Worm (Caenorhabditis elegans) whole organism, L4 larva: ENCODE measurements around the gene cTel55X.1.

Experiments used
- D1046.2 ChIP-seq: fragments of 200-800 bp; sonication (Bioruptor generic); IDR thresholded peaks from 2 replicates; pipeline ENCODE4 v1.3.6; 2022; ENCODE audit warnings: missing genetic modification characterization, missing compliant biosample characterization
- F49E8.2 ChIP-seq: sonication (generic microtip); optimal IDR thresholded peaks from 2 replicates; lab custom pipeline; 2016; ENCODE audit warnings: missing compliant biosample characterization, mild to moderate bottlenecking, missing genetic modification characterization, borderline replicate concordance
- T20F7.1 ChIP-seq: fragments of 200-800 bp; sonication (Bioruptor generic); optimal IDR thresholded peaks from 2 replicates; lab custom pipeline; 2018; ENCODE audit warnings: mild to moderate bottlenecking, missing genetic modification characterization, missing compliant biosample characterization
- T26A8.4 ChIP-seq: fragments of 200-800 bp; sonication (Bioruptor generic); IDR thresholded peaks from 2 replicates; pipeline ENCODE4 v1.3.6; 2022; ENCODE audit warnings: missing genetic modification characterization, missing compliant biosample characterization
- Y48G9A.11 ChIP-seq: fragments of 200-800 bp; sonication (Bioruptor generic); IDR thresholded peaks from 2 replicates; pipeline ENCODE4 v1.3.6; 2022; ENCODE audit warnings: missing genetic modification reagents, missing genetic modification characterization, missing compliant biosample characterization
- aha-1 ChIP-seq: fragments of 150-350 bp; peaks from one replicate; lab custom pipeline; 2014; ENCODE audit warnings: missing biosample characterization, missing genetic modification characterization
- aly-2 ChIP-seq: sonication (generic microtip); optimal IDR thresholded peaks from 2 replicates; lab custom pipeline; 2018; ENCODE audit warnings: missing biosample characterization, missing genetic modification characterization
- attf-4 ChIP-seq: sonication (generic microtip); optimal IDR thresholded peaks from 3 replicates; lab custom pipeline; 2017; ENCODE audit warnings: missing biosample characterization, missing genetic modification characterization
- daf-16 ChIP-seq, 3 experiments: sonication (generic microtip); optimal IDR thresholded peaks; 2 replicates each; lab custom pipeline; 2016 to 2017; ENCODE audit warnings: missing genetic modification characterization in 3 of 3, missing genetic modification reagents in 3 of 3, mild to moderate bottlenecking in 2 of 3, missing compliant biosample characterization in 2 of 3, missing biosample characterization in 1 of 3, moderate library complexity in 1 of 3
- daf-8 ChIP-seq: fragments of 200-800 bp; sonication (Bioruptor generic); IDR thresholded peaks from 2 replicates; pipeline ENCODE4 v1.3.6; 2022; ENCODE audit warnings: missing genetic modification characterization, missing compliant biosample characterization
- dmd-6 ChIP-seq: fragments of 200-800 bp; sonication (Bioruptor generic); IDR thresholded peaks from 2 replicates; pipeline ENCODE4 v1.3.6; 2022; ENCODE audit warnings: missing genetic modification reagents, missing genetic modification characterization, missing compliant biosample characterization
- dve-1 ChIP-seq: sonication (generic microtip); optimal IDR thresholded peaks from 2 replicates; lab custom pipeline; 2017; ENCODE audit warnings: antibody characterized with exemption, mild to moderate bottlenecking, missing genetic modification characterization, missing compliant biosample characterization; ENCODE audit not compliant: insufficient read depth
- egl-43 ChIP-seq: fragments of 200-800 bp; sonication (Bioruptor generic); IDR thresholded peaks from 2 replicates; pipeline ENCODE4 v1.3.6; 2022; ENCODE audit warnings: missing genetic modification reagents, missing genetic modification characterization, missing compliant biosample characterization
- fkh-10 ChIP-seq: fragments of 150-350 bp; optimal IDR thresholded peaks from 2 replicates; lab custom pipeline; 2014; ENCODE audit warnings: missing biosample characterization, missing genetic modification reagents, missing genetic modification characterization
- gei-8 ChIP-seq: fragments of 200-800 bp; sonication (Bioruptor generic); optimal IDR thresholded peaks from 2 replicates; lab custom pipeline; 2018; ENCODE audit warnings: mild to moderate bottlenecking, missing genetic modification characterization, missing compliant biosample characterization
- hlh-11 ChIP-seq: fragments of 200-800 bp; sonication (Bioruptor generic); optimal IDR thresholded peaks from 2 replicates; lab custom pipeline; 2018; ENCODE audit warnings: mild to moderate bottlenecking, missing genetic modification characterization, missing compliant biosample characterization
- hlh-30 ChIP-seq: sonication (generic microtip); optimal IDR thresholded peaks from 2 replicates; lab custom pipeline; 2017; ENCODE audit warnings: antibody characterized with exemption, mild to moderate bottlenecking, missing genetic modification characterization, missing compliant biosample characterization; ENCODE audit not compliant: insufficient read depth
- lin-1 ChIP-seq: fragments of 200-800 bp; sonication (Bioruptor generic); IDR thresholded peaks from 2 replicates; pipeline ENCODE4 v1.3.6; 2022; ENCODE audit warnings: missing genetic modification reagents, missing genetic modification characterization, missing compliant biosample characterization
- lin-13 ChIP-seq: fragments of 150-350 bp; optimal IDR thresholded peaks from 2 replicates; lab custom pipeline; 2014; ENCODE audit warnings: missing biosample characterization, missing genetic modification reagents, missing genetic modification characterization
- mep-1 ChIP-seq: fragments of 150-350 bp; sonication (generic microtip); optimal IDR thresholded peaks from 3 replicates; lab custom pipeline; 2014; ENCODE audit warnings: missing biosample characterization, missing genetic modification characterization
- mes-2 ChIP-seq: sonication (generic microtip); optimal IDR thresholded peaks from 2 replicates; lab custom pipeline; 2016; ENCODE audit warnings: missing genotype, mild to moderate bottlenecking, missing genetic modification characterization, missing compliant biosample characterization; ENCODE audit not compliant: poor library complexity, severe bottlenecking
- mxl-2 ChIP-seq: fragments of 200-800 bp; sonication (Bioruptor generic); conservative IDR thresholded peaks from 2 replicates; pipeline ENCODE4 v1.3.6; 2022; ENCODE audit warnings: missing genetic modification reagents, missing genetic modification characterization, missing compliant biosample characterization
- mxl-3 ChIP-seq: fragments of 200-800 bp; sonication (Bioruptor generic); optimal IDR thresholded peaks from 2 replicates; lab custom pipeline; 2018; ENCODE audit warnings: mild to moderate bottlenecking, missing genetic modification characterization, missing compliant biosample characterization
- nhr-28 ChIP-seq: fragments of 150-350 bp; optimal IDR thresholded peaks from 2 replicates; lab custom pipeline; 2014; ENCODE audit warnings: missing biosample characterization, missing genetic modification characterization
- nhr-42 ChIP-seq: fragments of 200-800 bp; sonication (Bioruptor generic); IDR thresholded peaks from 2 replicates; pipeline ENCODE4 v1.3.6; 2022; ENCODE audit warnings: missing genetic modification characterization, missing compliant biosample characterization
- nhr-48 ChIP-seq: sonication (generic microtip); optimal IDR thresholded peaks from 2 replicates; lab custom pipeline; 2016; ENCODE audit warnings: mild to moderate bottlenecking, missing genetic modification characterization, missing compliant biosample characterization
- nhr-77 ChIP-seq: fragments of 150-350 bp; optimal IDR thresholded peaks from 2 replicates; lab custom pipeline; 2014; ENCODE audit warnings: missing biosample characterization, missing genetic modification characterization
- php-3 ChIP-seq: fragments of 200-800 bp; sonication (Bioruptor generic); IDR thresholded peaks from 2 replicates; pipeline ENCODE4 v1.3.6; 2022; ENCODE audit warnings: missing genetic modification reagents, missing genetic modification characterization, missing compliant biosample characterization
- pqm-1 ChIP-seq: sonication (generic microtip); optimal IDR thresholded peaks from 2 replicates; lab custom pipeline; 2017; ENCODE audit warnings: missing biosample characterization, missing genetic modification characterization
- snpc-1.2 ChIP-seq: fragments of 200-800 bp; sonication (Bioruptor generic); IDR thresholded peaks from 2 replicates; pipeline ENCODE4 v1.3.6; 2022; ENCODE audit warnings: missing genetic modification reagents, missing genetic modification characterization, missing compliant biosample characterization
- snpc-4 ChIP-seq: fragments of 150-350 bp; optimal IDR thresholded peaks from 2 replicates; lab custom pipeline; 2014; ENCODE audit warnings: missing biosample characterization, missing genetic modification characterization
- unc-130 ChIP-seq: sonication (generic microtip); optimal IDR thresholded peaks from 2 replicates; lab custom pipeline; 2016; ENCODE audit warnings: missing genetic modification reagents, missing genetic modification characterization, missing compliant biosample characterization
- unc-62 ChIP-seq, 3 experiments: fragments of 150-350 bp in 1 of 3; sonication (generic microtip); optimal IDR thresholded peaks in 2 of 3; peaks in 1 of 3; 1 replicate in 1 of 3; 2 replicates in 2 of 3; lab custom pipeline; 2014 to 2017; ENCODE audit warnings: missing biosample characterization in 3 of 3, missing genetic modification characterization in 3 of 3, missing genetic modification reagents in 3 of 3, missing genotype in 1 of 3
- zfp-3 ChIP-seq: fragments of 200-800 bp; sonication (Bioruptor generic); conservative IDR thresholded peaks from 2 replicates; pipeline ENCODE4 v1.3.6; 2022; ENCODE audit warnings: missing genetic modification reagents, missing genetic modification characterization, missing compliant biosample characterization
- zip-2 ChIP-seq: fragments of 150-350 bp; optimal IDR thresholded peaks from 2 replicates; lab custom pipeline; 2014; ENCODE audit warnings: missing biosample characterization, missing genetic modification characterization
- ztf-11 ChIP-seq: fragments of 150-350 bp; optimal IDR thresholded peaks from 2 replicates; lab custom pipeline; 2014; ENCODE audit warnings: missing biosample characterization, missing genetic modification characterization

The cTel55X.1 gene

DNA sequence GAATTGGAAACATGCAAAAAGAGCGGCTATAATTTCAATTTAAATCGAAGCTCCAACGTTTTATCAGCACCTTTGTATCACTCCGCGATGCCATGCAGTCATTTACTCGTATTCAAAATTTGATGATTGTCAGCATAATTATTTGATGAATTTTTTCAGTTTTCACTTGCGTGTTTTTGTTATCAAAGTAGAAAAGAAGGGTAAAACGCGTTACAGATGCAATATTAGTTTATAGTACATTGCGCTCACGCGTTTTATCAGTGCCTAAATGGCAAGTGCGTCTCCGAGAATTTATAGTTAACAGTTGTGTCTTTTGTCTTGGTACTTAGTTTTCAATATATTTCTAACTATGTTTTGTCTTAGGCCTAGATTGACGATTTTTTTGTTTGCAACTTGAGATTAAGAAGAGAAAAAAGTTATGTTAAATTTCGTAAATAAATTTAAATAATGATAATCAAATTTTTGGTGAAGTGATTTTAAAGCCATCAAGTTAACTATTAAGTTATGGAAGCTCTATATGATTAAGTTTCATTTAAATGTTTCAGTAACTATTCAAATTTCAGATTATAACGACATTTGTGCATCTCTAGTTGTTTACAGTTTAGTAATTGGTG lies 20.0 kb upstream of the cTel55X.1 start, which contains the start of gene cgt-2:
TSS of gene cgt-2 (plus strand) at position 564 of the 614 bp plus-strand sequence.
- TF ChIP-seq dmd-6 (GFP tag; lab: Robert Waterston, UW) (peak; percentile 71), hlh-11 (tag; lab: Kevin White, UChicago) (peak; percentile 56), nhr-42 (GFP tag; lab: Robert Waterston, UW) (no peak), nhr-77 (peak; percentile 30), pqm-1 (tag; lab: Kevin White, UChicago) (peak; percentile 86), mxl-3 (no peak), nhr-28 (peak; percentile 88), mxl-2 (GFP tag; lab: Robert Waterston, UW) (no peak), nhr-48 (tag; lab: Kevin White, UChicago) (peak; percentile 17), dve-1 (peak; percentile 64), php-3 (GFP tag; lab: Robert Waterston, UW) (peak; percentile 67), daf-16 (GFP tag; optimal IDR thresholded peaks at IDR 0.05; lab: Kevin White, UChicago) (no peak), daf-16 (tag; optimal IDR thresholded peaks at IDR 0.05; lab: Kevin White, UChicago) (peak; percentile 62)
- TF ChIP-seq, all 104 proteins: peak for 9

DNA sequence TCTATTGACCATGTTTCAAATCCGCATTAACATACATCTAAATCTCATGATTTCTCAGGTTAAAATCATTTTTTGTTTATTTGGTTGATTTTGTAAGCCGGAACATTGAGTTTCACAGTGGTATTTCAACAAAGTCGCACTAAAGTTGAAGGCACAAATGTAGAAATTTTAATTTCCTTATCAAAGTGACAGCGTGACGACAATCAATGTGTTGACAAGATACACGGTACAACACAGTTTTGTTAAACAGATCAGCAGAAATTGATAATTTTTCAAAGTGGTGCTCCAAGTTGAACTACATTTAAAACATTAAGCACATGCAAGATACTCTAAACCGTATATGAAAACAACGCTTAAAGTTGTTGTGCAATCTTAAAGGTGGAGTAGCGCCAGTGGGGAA lies 12.2 kb upstream of the cTel55X.1 start:
- TF ChIP-seq daf-16 (GFP tag; optimal IDR thresholded peaks at IDR 0.05; lab: Kevin White, UChicago), result peak in 1 of 2 experiments; percentile 33
- peak; percentile 95 for TF ChIP-seq daf-16 (tag; optimal IDR thresholded peaks at IDR 0.05; lab: Kevin White, UChicago)
- peak in 1 of 2 experiments; percentile 42 for TF ChIP-seq unc-62 (GFP tag; optimal IDR thresholded peaks at IDR 0.05 in 1 of 2; lab: Kevin White, UChicago)
- TF ChIP-seq unc-62 (tag; optimal IDR thresholded peaks at IDR 0.05; lab: Kevin White, UChicago), result no peak
- peak; percentile 13 for TF ChIP-seq hlh-30 (tag; lab: Kevin White, UChicago)
- peak; percentile 61 for TF ChIP-seq dve-1
- peak; percentile 54 for TF ChIP-seq pqm-1 (tag; lab: Kevin White, UChicago)
- TF ChIP-seq unc-130 (GFP tag; lab: Kevin White, UChicago), result no peak
- no peak for TF ChIP-seq lin-13
- TF ChIP-seq dmd-6 (GFP tag; lab: Robert Waterston, UW), result peak; percentile 74
- peak; percentile 84 for TF ChIP-seq nhr-28
- no peak for TF ChIP-seq ztf-11
- TF ChIP-seq hlh-11 (tag; lab: Kevin White, UChicago), result peak; percentile 39
- no peak for TF ChIP-seq egl-43 (GFP tag; lab: Robert Waterston, UW)
- TF ChIP-seq mxl-3, result no peak

DNA sequence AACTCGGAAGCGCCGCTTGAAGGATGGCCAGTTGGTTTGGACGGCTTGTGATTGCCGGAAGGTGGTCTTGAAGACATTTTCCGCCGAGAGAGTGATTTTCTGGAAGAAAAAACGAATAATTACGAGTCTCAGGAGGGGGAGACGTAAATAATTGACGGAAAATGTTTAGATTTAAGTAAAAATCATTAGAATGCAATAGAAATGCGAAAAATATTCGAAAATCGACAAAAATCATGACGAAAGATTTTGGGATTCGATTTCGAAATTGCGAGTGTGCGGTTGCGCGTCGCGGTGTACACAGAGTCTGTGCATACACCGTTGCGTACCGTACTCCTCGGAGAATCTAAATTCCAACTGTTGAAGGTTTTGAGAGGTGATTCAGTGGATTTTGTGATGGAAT lies 3.2 kb upstream of the cTel55X.1 start, which contains the start of gene H11L12.1:
TSS of gene H11L12.1 (minus strand) at position 101 of the 400 bp plus-strand sequence.
- TF ChIP-seq zip-2 (no peak), Y48G9A.11 (GFP tag; lab: Robert Waterston, UW) (no peak), gei-8 (GFP tag; lab: Kevin White, UChicago) (no peak), attf-4 (no peak), mes-2 (no peak), snpc-1.2 (GFP tag; lab: Robert Waterston, UW) (no peak), F49E8.2 (tag; lab: Kevin White, UChicago) (no peak), snpc-4 (no peak), daf-8 (GFP tag; lab: Robert Waterston, UW) (no peak), aha-1 (tag; lab: Kevin White, UChicago) (no peak), fkh-10 (no peak), D1046.2 (GFP tag; lab: Robert Waterston, UW) (no peak), aly-2 (tag; lab: Kevin White, UChicago) (no peak), T20F7.1 (GFP tag; lab: Kevin White, UChicago) (no peak), lin-1 (no peak), T26A8.4 (no peak), mep-1 (tag; lab: Kevin White, UChicago) (no peak), zfp-3 (GFP tag; lab: Robert Waterston, UW) (no peak)
